Fruit fly (Drosophila melanogaster) whole organism, embryonic: ENCODE results near the gene CG31051.

ENCODE experiments used
- Asciz ChIP-seq: fragments of 200-800 bp; sonication (Bioruptor generic); optimal IDR thresholded peaks from 2 replicates; lab custom pipeline; 2017; ENCODE audit warnings: missing biosample characterization, mild to moderate bottlenecking, missing genetic modification characterization, missing genetic modification reagents
- Blimp-1 ChIP-seq: fragments of 200-800 bp; sonication (Bioruptor generic); optimal IDR thresholded peaks from 3 replicates; lab custom pipeline; 2018; ENCODE audit warnings: missing biosample characterization, missing genetic modification characterization, mild to moderate bottlenecking, moderate library complexity, missing genetic modification reagents
- CG10147 ChIP-seq: fragments of 200-800 bp; sonication (Bioruptor generic); optimal IDR thresholded peaks from 2 replicates; lab custom pipeline; 2019; ENCODE audit warnings: missing biosample characterization, mild to moderate bottlenecking, missing genetic modification characterization, moderate library complexity
- CG1024 ChIP-seq: fragments of 200-800 bp; sonication (Bioruptor generic); IDR thresholded peaks from 2 replicates; pipeline ENCODE4 v1.3.6; 2022; ENCODE audit warnings: missing biosample characterization, missing genetic modification characterization
- CG10979 ChIP-seq: fragments of 200-800 bp; sonication (Bioruptor generic); optimal IDR thresholded peaks from 2 replicates; lab custom pipeline; 2018; ENCODE audit warnings: missing biosample characterization, mild to moderate bottlenecking, missing genetic modification characterization, moderate library complexity
- CG11456 ChIP-seq: fragments of 200-800 bp; sonication (Bioruptor generic); IDR thresholded peaks from 3 replicates; pipeline ENCODE4 v1.3.6; 2022; ENCODE audit warnings: missing biosample characterization, missing genetic modification characterization
- CG12071 ChIP-seq: fragments of 200-800 bp; sonication (Bioruptor generic); optimal IDR thresholded peaks from 3 replicates; lab custom pipeline; 2018; ENCODE audit warnings: missing biosample characterization, mild to moderate bottlenecking, missing genetic modification characterization
- CG13287 ChIP-seq: fragments of 200-800 bp; sonication (Bioruptor generic); IDR thresholded peaks from 2 replicates; pipeline ENCODE4 v1.3.6; 2022; ENCODE audit warnings: missing biosample characterization, missing genetic modification characterization; ENCODE audit not compliant: partially characterized antibody
- CG13624 ChIP-seq: fragments of 200-800 bp; sonication (Bioruptor generic); optimal IDR thresholded peaks from 2 replicates; lab custom pipeline; 2016; ENCODE audit warnings: missing biosample characterization, missing genetic modification characterization
- CG14710 ChIP-seq: fragments of 200-800 bp; sonication (Bioruptor generic); optimal IDR thresholded peaks from 3 replicates; lab custom pipeline; 2019; ENCODE audit warnings: missing biosample characterization, mild to moderate bottlenecking, missing genetic modification characterization, moderate library complexity
- CG1602 ChIP-seq: fragments of 200-800 bp; sonication (Bioruptor generic); optimal IDR thresholded peaks from 3 replicates; lab custom pipeline; 2016; ENCODE audit warnings: missing biosample characterization, missing genetic modification characterization
- CG1603 ChIP-seq: fragments of 200-800 bp; sonication (Bioruptor generic); optimal IDR thresholded peaks from 2 replicates; lab custom pipeline; 2019; ENCODE audit warnings: missing biosample characterization, mild to moderate bottlenecking, missing genetic modification characterization, moderate library complexity
- CG1647 ChIP-seq: fragments of 200-800 bp; sonication (Bioruptor generic); optimal IDR thresholded peaks from 3 replicates; lab custom pipeline; 2016; ENCODE audit warnings: missing biosample characterization, missing genetic modification characterization
- CG17328 ChIP-seq: fragments of 200-800 bp; sonication (Bioruptor generic); IDR thresholded peaks from 2 replicates; pipeline ENCODE4 v1.3.6; 2022; ENCODE audit warnings: missing biosample characterization, missing genetic modification characterization
- CG18011 ChIP-seq: fragments of 200-800 bp; sonication (Bioruptor generic); optimal IDR thresholded peaks from 2 replicates; lab custom pipeline; 2017; ENCODE audit warnings: missing biosample characterization, missing genetic modification characterization, mild to moderate bottlenecking, moderate library complexity, missing genotype
- CG33213 ChIP-seq: fragments of 200-800 bp; sonication (Bioruptor generic); optimal IDR thresholded peaks from 3 replicates; lab custom pipeline; 2016; ENCODE audit warnings: missing biosample characterization, missing genetic modification characterization
- CG3407 ChIP-seq: fragments of 200-800 bp; sonication (Bioruptor generic); optimal IDR thresholded peaks from 2 replicates; lab custom pipeline; 2018; ENCODE audit warnings: missing biosample characterization, mild to moderate bottlenecking, missing genetic modification characterization
- CG3726 ChIP-seq: fragments of 200-800 bp; sonication (Bioruptor generic); IDR thresholded peaks from 3 replicates; pipeline ENCODE4, ENCODE4 v1.3.6; 2022; ENCODE audit warnings: missing biosample characterization, missing genetic modification characterization
- CG6813 ChIP-seq: fragments of 200-800 bp; sonication (Bioruptor generic); optimal IDR thresholded peaks from 2 replicates; lab custom pipeline; 2017; ENCODE audit warnings: missing biosample characterization, missing genetic modification characterization, mild to moderate bottlenecking, moderate library complexity, missing genetic modification reagents
- CG8281 ChIP-seq: fragments of 200-800 bp; sonication (Bioruptor generic); optimal IDR thresholded peaks from 2 replicates; lab custom pipeline; 2018; ENCODE audit warnings: missing biosample characterization, mild to moderate bottlenecking, missing genetic modification characterization, moderate library complexity
- CG8924 ChIP-seq: fragments of 200-800 bp; optimal IDR thresholded peaks from 3 replicates; lab custom pipeline; 2019; ENCODE audit warnings: missing biosample characterization, mild to moderate bottlenecking, missing genetic modification characterization, moderate library complexity
- CG9215 ChIP-seq: fragments of 200-800 bp; sonication (Bioruptor generic); IDR thresholded peaks from 2 replicates; pipeline ENCODE4 v1.3.6; 2022; ENCODE audit warnings: missing biosample characterization, missing genetic modification characterization
- CG9727 ChIP-seq: fragments of 200-800 bp; sonication (Bioruptor generic); optimal IDR thresholded peaks from 3 replicates; lab custom pipeline; 2017; ENCODE audit warnings: missing biosample characterization, mild to moderate bottlenecking, missing genetic modification characterization
- CG9817 ChIP-seq: fragments of 200-800 bp; sonication (Bioruptor generic); optimal IDR thresholded peaks from 2 replicates; lab custom pipeline; 2018; ENCODE audit warnings: missing biosample characterization, mild to moderate bottlenecking, missing genetic modification characterization, moderate library complexity
- CG9932 ChIP-seq: fragments of 200-800 bp; sonication (Bioruptor generic); IDR thresholded peaks from 2 replicates; pipeline ENCODE4 v1.3.6; 2022; ENCODE audit warnings: missing biosample characterization, missing genetic modification characterization
- CoRest ChIP-seq: fragments of 200-800 bp; sonication (Bioruptor generic); optimal IDR thresholded peaks from 3 replicates; lab custom pipeline; 2018; ENCODE audit warnings: missing biosample characterization, mild to moderate bottlenecking, missing genetic modification characterization, moderate library complexity
- D ChIP-seq, 2 experiments: fragments of 200-800 bp in 1 of 2; fragments of >200 bp in 1 of 2; sonication (Bioruptor generic) in 1 of 2; optimal IDR thresholded peaks; 2 replicates in 1 of 2; 3 replicates in 1 of 2; lab custom pipeline; 2017; ENCODE audit warnings: mild to moderate bottlenecking in 1 of 2, missing biosample characterization in 1 of 2, missing genetic modification characterization in 1 of 2, missing genetic modification reagents in 1 of 2
- Hr3 ChIP-seq: fragments of 200-800 bp; sonication (Bioruptor generic); optimal IDR thresholded peaks from 3 replicates; lab custom pipeline; 2016; ENCODE audit warnings: missing biosample characterization, missing genetic modification characterization
- Hr39 ChIP-seq: fragments of >200 bp; optimal IDR thresholded peaks from 2 replicates; lab custom pipeline; 2017
- NC2β ChIP-seq: fragments of 200-800 bp; sonication (Bioruptor generic); optimal IDR thresholded peaks from 2 replicates; lab custom pipeline; 2016; ENCODE audit warnings: missing biosample characterization, missing genetic modification characterization
- Xbp1 ChIP-seq: fragments of 200-800 bp; sonication (Bioruptor generic); optimal IDR thresholded peaks from 3 replicates; lab custom pipeline; 2016; ENCODE audit warnings: missing biosample characterization, mild to moderate bottlenecking, missing genetic modification characterization
- Xrp1 ChIP-seq: fragments of 200-800 bp; sonication (Bioruptor generic); IDR thresholded peaks from 2 replicates; pipeline ENCODE4 v1.3.6; 2022; ENCODE audit warnings: missing biosample characterization, missing genetic modification characterization
- ab ChIP-seq: fragments of 200-800 bp; sonication (Bioruptor generic); optimal IDR thresholded peaks from 2 replicates; lab custom pipeline; 2016; ENCODE audit warnings: missing biosample characterization, missing genetic modification characterization
- aop ChIP-seq: fragments of 200-800 bp; sonication (Bioruptor generic); IDR thresholded peaks from 2 replicates; pipeline ENCODE4 v1.3.6; 2022; ENCODE audit warnings: missing biosample characterization, missing genetic modification characterization
- bbx ChIP-seq: fragments of 200-800 bp; sonication (Bioruptor generic); IDR thresholded peaks from 2 replicates; pipeline ENCODE4 v1.3.6; 2022; ENCODE audit warnings: missing biosample characterization, missing genetic modification characterization; ENCODE audit not compliant: partially characterized antibody
- chm ChIP-seq: fragments of 200-800 bp; sonication (Bioruptor generic); IDR thresholded peaks from 2 replicates; pipeline ENCODE4 v1.3.6; 2022; ENCODE audit warnings: missing biosample characterization, missing genetic modification characterization
- chn ChIP-seq: fragments of 200-800 bp; sonication (Bioruptor generic); optimal IDR thresholded peaks from 2 replicates; lab custom pipeline; 2016; ENCODE audit warnings: missing biosample characterization, missing genetic modification characterization
- dan ChIP-seq: fragments of 200-800 bp; sonication (Bioruptor generic); IDR thresholded peaks from 2 replicates; pipeline ENCODE4 v1.3.6; 2022; ENCODE audit warnings: missing biosample characterization, missing genetic modification characterization
- dm ChIP-seq: fragments of 200-800 bp; sonication (Bioruptor generic); optimal IDR thresholded peaks from 3 replicates; lab custom pipeline; 2016; ENCODE audit warnings: missing biosample characterization, missing genetic modification characterization
- fd64A ChIP-seq: fragments of 200-800 bp; sonication (Bioruptor generic); optimal IDR thresholded peaks from 3 replicates; lab custom pipeline; 2018; ENCODE audit warnings: missing biosample characterization, mild to moderate bottlenecking, missing genetic modification characterization
- gcm2 ChIP-seq: fragments of 200-800 bp; sonication (Bioruptor generic); optimal IDR thresholded peaks from 2 replicates; lab custom pipeline; 2016; ENCODE audit warnings: missing biosample characterization, missing genetic modification characterization
- hkb ChIP-seq, 2 experiments: fragments of 200-800 bp in 1 of 2; fragments of >200 bp in 1 of 2; sonication (Bioruptor generic) in 1 of 2; IDR thresholded peaks in 1 of 2; optimal IDR thresholded peaks in 1 of 2; 2 replicates each; pipeline versions ENCODE4 v1.3.6 to Lab custom; 2017 to 2022; ENCODE audit warnings: missing biosample characterization in 1 of 2, missing genetic modification characterization in 1 of 2
- kay ChIP-seq: fragments of 200-800 bp; sonication (Bioruptor generic); optimal IDR thresholded peaks from 2 replicates; lab custom pipeline; 2016; ENCODE audit warnings: missing biosample characterization, missing genetic modification characterization
- knrl ChIP-seq: fragments of 200-800 bp; sonication (Bioruptor generic); IDR thresholded peaks from 3 replicates; pipeline ENCODE4 v1.3.6; 2022; ENCODE audit warnings: missing biosample characterization, missing genetic modification characterization; ENCODE audit not compliant: partially characterized antibody
- luna ChIP-seq: fragments of 200-800 bp; sonication (Bioruptor generic); optimal IDR thresholded peaks from 2 replicates; lab custom pipeline; 2016; ENCODE audit warnings: missing biosample characterization, missing genetic modification characterization
- scrt ChIP-seq: fragments of 200-800 bp; sonication (Bioruptor generic); optimal IDR thresholded peaks from 2 replicates; lab custom pipeline; 2018; ENCODE audit warnings: missing biosample characterization, mild to moderate bottlenecking, missing genetic modification characterization, moderate library complexity
- ttk ChIP-seq: fragments of 200-800 bp; sonication (Bioruptor generic); IDR thresholded peaks from 2 replicates; pipeline ENCODE4 v2.1.2; 2022; ENCODE audit warnings: missing biosample characterization, missing genetic modification characterization
- twi ChIP-seq: fragments of 200-800 bp; optimal IDR thresholded peaks from 2 replicates; lab custom pipeline; 2019; ENCODE audit warnings: missing biosample characterization, mild to moderate bottlenecking, missing genetic modification characterization, moderate library complexity
- vnd ChIP-seq: fragments of 200-800 bp; sonication (Bioruptor generic); IDR thresholded peaks from 3 replicates; pipeline ENCODE4 v1.3.6; 2022; ENCODE audit warnings: missing biosample characterization, missing genetic modification characterization; ENCODE audit not compliant: partially characterized antibody
- vvl ChIP-seq: fragments of 200-800 bp; sonication (Bioruptor generic); IDR thresholded peaks from 2 replicates; pipeline ENCODE4 v1.3.6; 2022; ENCODE audit warnings: missing biosample characterization, missing genetic modification characterization

Gene CG31051

dm6 chr3R:28552249-28552648 lies 31.9 kb upstream of the CG31051 start (continued):
- no peak for TF ChIP-seq D (optimal IDR thresholded peaks at IDR 0.05; lab: Kevin White, UChicago)
- TF ChIP-seq D (GFP tag; optimal IDR thresholded peaks at IDR 0.05; lab: Kevin White, UChicago): peak; percentile 25
- TF ChIP-seq knrl (GFP tag; lab: Robert Waterston, UW): no peak
- peak; percentile 42 for TF ChIP-seq CG1603 (tag; lab: Kevin White, UChicago)
- TF ChIP-seq ttk (GFP tag; lab: Robert Waterston, UW): no peak
- TF ChIP-seq CG1647: no peak
- TF ChIP-seq chn: no peak
- TF ChIP-seq Xrp1 (GFP tag; lab: Robert Waterston, UW): peak; percentile 44
- TF ChIP-seq CG17328 (GFP tag; lab: Robert Waterston, UW): 0 out of 2 replicates have a peak, but pooled peaks have one; percentile 25
- TF ChIP-seq luna (GFP tag; lab: Kevin White, UChicago): no peak
- no peak for TF ChIP-seq CG9215 (GFP tag; lab: Robert Waterston, UW)
- TF ChIP-seq CG6813 (GFP tag; lab: Kevin White, UChicago): peak; percentile 44
- TF ChIP-seq CG14710 (tag; lab: Kevin White, UChicago): peak; percentile 8
- TF ChIP-seq CG9727: peak; percentile 30
- TF ChIP-seq fd64A (GFP tag; lab: Kevin White, UChicago): peak; percentile 59
- no peak for TF ChIP-seq dm (GFP tag; lab: Kevin White, UChicago)
- TF ChIP-seq CG33213 (GFP tag; lab: Kevin White, UChicago): no peak
- TF ChIP-seq gcm2 (GFP tag; lab: Kevin White, UChicago): no peak
- TF ChIP-seq vnd: no peak
- peak; percentile 2 for TF ChIP-seq Asciz (GFP tag; lab: Kevin White, UChicago)
- no peak for TF ChIP-seq CG1024 (GFP tag; lab: Robert Waterston, UW)
- TF ChIP-seq dan: no peak
- TF ChIP-seq CG8281: no peak
- TF ChIP-seq CG10979 (tag; lab: Kevin White, UChicago): no peak
- no peak for TF ChIP-seq CG12071 (GFP tag; lab: Kevin White, UChicago)
- no peak for TF ChIP-seq CG18011
- TF ChIP-seq CG11456 (GFP tag; lab: Robert Waterston, UW): no peak
- TF ChIP-seq CG3726: peak; percentile 53; the same call in 1 of the 3 replicates
- no peak for TF ChIP-seq NC2β (GFP tag; lab: Kevin White, UChicago)
- TF ChIP-seq CG9817 (tag; lab: Kevin White, UChicago): no peak
- no peak for TF ChIP-seq twi (tag; lab: Kevin White, UChicago)
- TF ChIP-seq kay (GFP tag; lab: Kevin White, UChicago): no peak
- peak; percentile 35 for TF ChIP-seq CG3407 (GFP tag; lab: Kevin White, UChicago)
- no peak for TF ChIP-seq CG13624 (GFP tag; lab: Kevin White, UChicago)
- peak; percentile 32 for TF ChIP-seq Blimp-1 (GFP tag; lab: Kevin White, UChicago)
- TF ChIP-seq aop (GFP tag; lab: Robert Waterston, UW): no peak
- no peak for TF ChIP-seq chm (GFP tag; lab: Robert Waterston, UW)
- no peak for TF ChIP-seq hkb (optimal IDR thresholded peaks at IDR 0.05; lab: Kevin White, UChicago)
- no peak for TF ChIP-seq hkb (GFP tag; IDR thresholded peaks at IDR 0.05; lab: Robert Waterston, UW)
- TF ChIP-seq CG13287: no peak
- 0 out of 2 replicates have a peak, but pooled peaks have one; percentile 23 for TF ChIP-seq vvl (GFP tag; lab: Robert Waterston, UW)
- TF ChIP-seq CG9932 (GFP tag; lab: Robert Waterston, UW): no peak
- no peak for TF ChIP-seq CG10147 (GFP tag; lab: Kevin White, UChicago)
- no peak for TF ChIP-seq CG8924 (tag; lab: Kevin White, UChicago)
- no peak for TF ChIP-seq Xbp1 (GFP tag; lab: Kevin White, UChicago)
- no peak for TF ChIP-seq scrt (GFP tag; lab: Kevin White, UChicago)
- no peak for TF ChIP-seq CG1602 (GFP tag; lab: Kevin White, UChicago)
- TF ChIP-seq Hr3 (GFP tag; lab: Kevin White, UChicago): no peak
- no peak for TF ChIP-seq bbx
- no peak for TF ChIP-seq CoRest
- no peak for TF ChIP-seq ab (GFP tag; lab: Kevin White, UChicago)
- TF ChIP-seq Hr39 (lab: Kevin White, UChicago): no peak
